Fruit fly (Drosophila melanogaster): ENCODE measurements around the gene Ptpa.

dm6 chr2L:3338566-3339215, 38.1 kb upstream of the Ptpa start:
- TF ChIP-seq CG8478 (optimal IDR thresholded peaks at IDR 0.05) (no peak), CTCF (optimal IDR thresholded peaks at IDR 0.05) (no peak)

Measured in S2 (cell line).